Fruit fly (Drosophila melanogaster): ENCODE data around the gene MtnB.
A peak's percentile ranks its signal among the peaks of the same experiment; 100 is the strongest.

Gene MtnB

dm6 chr3R:20503646-20504045, at the start of gene MtnB:
Gene MtnB (minus strand): TSS chr3R:20503746.
- TF ChIP-seq CG4318 (GFP tag; optimal IDR thresholded peaks at IDR 0.05) (no peak), OdsH (GFP tag; optimal IDR thresholded peaks at IDR 0.05) (no peak), CG16779 (tag; optimal IDR thresholded peaks at IDR 0.05) (no peak)

- TF ChIP-seq Gug (GFP tag; IDR thresholded peaks at IDR 0.05) (no peak), CG11762 (GFP tag; optimal IDR thresholded peaks at IDR 0.05; ENCODE audit: insufficient read depth) (no peak)
Observed at dm6 chr3R:20552093-20552492, 48.5 kb upstream of the MtnB start, which contains the start of gene Stat92E. Gene Stat92E (minus strand): TSS chr3R:20552311.

- TF ChIP-seq eg (GFP tag; IDR thresholded peaks at IDR 0.05) (peak; percentile 48; the same call in 2 of the 3 replicates), svp (GFP tag) (no peak), Lpt (GFP tag; optimal IDR thresholded peaks at IDR 0.05) (no peak), CG1621 (tag; optimal IDR thresholded peaks at IDR 0.05) (no peak), Eip78C (GFP tag) (peak; percentile 26), fkh (GFP tag; optimal IDR thresholded peaks at IDR 0.05) (peak; percentile 89)
Observed at dm6 chr3R:20551487-20552079, 48.0 kb upstream of the MtnB start.

- peak; percentile 6 for TF ChIP-seq Met (GFP tag; optimal IDR thresholded peaks at IDR 0.05)
- no peak for TF ChIP-seq lz (GFP tag; optimal IDR thresholded peaks at IDR 0.05)
- TF ChIP-seq CG6163 (GFP tag; IDR thresholded peaks at IDR 0.05), result peak; percentile 45; the same call in 2 of the 3 replicates
- no peak for TF ChIP-seq CG34406 (GFP tag; optimal IDR thresholded peaks at IDR 0.05)
- no peak for TF ChIP-seq CG8632 (GFP tag; optimal IDR thresholded peaks at IDR 0.05)
- TF ChIP-seq eg (GFP tag; IDR thresholded peaks at IDR 0.05), result peak; percentile 68
- TF ChIP-seq fd85E (GFP tag; optimal IDR thresholded peaks at IDR 0.05), result no peak
- TF ChIP-seq dsx (GFP tag; optimal IDR thresholded peaks at IDR 0.05; ENCODE audit: poor library complexity, severe bottlenecking), result peak; percentile 51
- no peak for TF ChIP-seq CG31627 (GFP tag; optimal IDR thresholded peaks at IDR 0.05)
- TF ChIP-seq esn (GFP tag; optimal IDR thresholded peaks at IDR 0.05), result peak; percentile 35
- no peak for TF ChIP-seq Sox15 (GFP tag; optimal IDR thresholded peaks at IDR 0.05)
- TF ChIP-seq CG6854 (GFP tag; optimal IDR thresholded peaks at IDR 0.05), result peak; percentile 38
- TF ChIP-seq salr (GFP tag; optimal IDR thresholded peaks at IDR 0.05), result no peak
- TF ChIP-seq fkh (GFP tag; optimal IDR thresholded peaks at IDR 0.05), result peak; percentile 99
- no peak for TF ChIP-seq Eip75B (GFP tag; optimal IDR thresholded peaks at IDR 0.05)
- peak; percentile 25 for TF ChIP-seq spab (GFP tag; optimal IDR thresholded peaks at IDR 0.05)
- TF ChIP-seq CG15336 (GFP tag; IDR thresholded peaks at IDR 0.05), result peak; percentile 52; the same call in 1 of the 2 replicates
- no peak for TF ChIP-seq cyc (GFP tag; optimal IDR thresholded peaks at IDR 0.05)
- TF ChIP-seq Eip78C (GFP tag), result peak; percentile 78
- TF ChIP-seq Ets96B (tag; optimal IDR thresholded peaks at IDR 0.05), result peak; percentile 28
- peak; percentile 62 for TF ChIP-seq CG16779 (tag; optimal IDR thresholded peaks at IDR 0.05)
- TF ChIP-seq svp (GFP tag), result peak; percentile 73
- peak; percentile 24 for TF ChIP-seq CG11762 (GFP tag; optimal IDR thresholded peaks at IDR 0.05; ENCODE audit: insufficient read depth)
- no peak for TF ChIP-seq dac (GFP tag; optimal IDR thresholded peaks at IDR 0.05)
- no peak for TF ChIP-seq CG4318 (GFP tag; optimal IDR thresholded peaks at IDR 0.05)
- no peak for TF ChIP-seq CG6792 (GFP tag; optimal IDR thresholded peaks at IDR 0.05)
- TF ChIP-seq Sox102F (GFP tag; optimal IDR thresholded peaks at IDR 0.05), result peak; percentile 48
- peak; percentile 79 for TF ChIP-seq vri (GFP tag; optimal IDR thresholded peaks at IDR 0.05)
- TF ChIP-seq Hr4 (GFP tag; optimal IDR thresholded peaks at IDR 0.05), result no peak
- TF ChIP-seq net (GFP tag; optimal IDR thresholded peaks at IDR 0.05), result peak; percentile 43
- TF ChIP-seq CG10669 (GFP tag; optimal IDR thresholded peaks at IDR 0.05), result no peak
- no peak for TF ChIP-seq Smox (GFP tag; optimal IDR thresholded peaks at IDR 0.05)
- TF ChIP-seq CG3032 (tag; optimal IDR thresholded peaks at IDR 0.05), result no peak
- no peak for TF ChIP-seq CG10631 (GFP tag; optimal IDR thresholded peaks at IDR 0.05)
- peak; percentile 16 for TF ChIP-seq Sox14 (GFP tag; optimal IDR thresholded peaks at IDR 0.05)
- peak; percentile 21 for TF ChIP-seq CG7368 (GFP tag; optimal IDR thresholded peaks at IDR 0.05)
- TF ChIP-seq Hr39 (GFP tag; optimal IDR thresholded peaks at IDR 0.05), result no peak
- no peak for TF ChIP-seq CG8319 (GFP tag; optimal IDR thresholded peaks at IDR 0.05)
- TF ChIP-seq Hr38 (GFP tag; optimal IDR thresholded peaks at IDR 0.05), result no peak
Observed at dm6 chr3R:20550632-20551486, 47.3 kb upstream of the MtnB start.
